Worm (Caenorhabditis elegans) whole organism, late embryonic: ENCODE data around the gene W01D2.6.
A peak's percentile ranks its signal among the peaks of the same experiment; 100 is the strongest.

ENCODE experiments used
- C08G9.2 ChIP-seq: sonication (generic microtip); optimal IDR thresholded peaks from 2 replicates; lab custom pipeline; 2016; ENCODE audit warnings: mild to moderate bottlenecking, missing genetic modification characterization, moderate library complexity, missing compliant biosample characterization
- ahr-1 ChIP-seq: sonication (generic microtip); optimal IDR thresholded peaks from 2 replicates; lab custom pipeline; 2016; ENCODE audit warnings: missing genetic modification characterization, missing compliant biosample characterization
- ceh-19 ChIP-seq: fragments of 200-800 bp; sonication (Bioruptor generic); optimal IDR thresholded peaks from 2 replicates; lab custom pipeline; 2018; ENCODE audit warnings: mild to moderate bottlenecking, missing genetic modification characterization, missing compliant biosample characterization
- ceh-2 ChIP-seq: sonication (generic microtip); optimal IDR thresholded peaks from 2 replicates; lab custom pipeline; 2016; ENCODE audit warnings: missing genotype, missing genetic modification characterization, missing compliant biosample characterization
- ceh-31 ChIP-seq: sonication (generic microtip); optimal IDR thresholded peaks from 2 replicates; lab custom pipeline; 2016; ENCODE audit warnings: missing genetic modification characterization, missing compliant biosample characterization
- ceh-34 ChIP-seq: sonication (generic microtip); optimal IDR thresholded peaks from 2 replicates; lab custom pipeline; 2016; ENCODE audit warnings: mild to moderate bottlenecking, missing genetic modification characterization, missing compliant biosample characterization
- ceh-48 ChIP-seq: sonication (generic microtip); optimal IDR thresholded peaks from 2 replicates; lab custom pipeline; 2016; ENCODE audit warnings: missing genetic modification characterization, inconsistent platforms, missing compliant biosample characterization
- che-1 ChIP-seq: sonication (generic microtip); optimal IDR thresholded peaks from 2 replicates; lab custom pipeline; 2016; ENCODE audit warnings: mild to moderate bottlenecking, missing genetic modification characterization, missing compliant biosample characterization
- elt-2 ChIP-seq: sonication (generic microtip); optimal IDR thresholded peaks from 2 replicates; lab custom pipeline; 2016; ENCODE audit warnings: missing genetic modification reagents, missing genetic modification characterization, missing compliant biosample characterization
- ets-4 ChIP-seq: sonication (generic microtip); optimal IDR thresholded peaks from 2 replicates; lab custom pipeline; 2016; ENCODE audit warnings: missing genetic modification characterization, missing compliant biosample characterization
- fkh-10 ChIP-seq: fragments of 150-350 bp; optimal IDR thresholded peaks from 2 replicates; lab custom pipeline; 2014; ENCODE audit warnings: missing biosample characterization, missing genetic modification reagents, missing genetic modification characterization
- hlh-8 ChIP-seq: sonication (generic microtip); optimal IDR thresholded peaks from 2 replicates; lab custom pipeline; 2016; ENCODE audit warnings: missing genotype, missing genetic modification characterization, missing compliant biosample characterization
- pha-2 ChIP-seq: sonication (generic microtip); optimal IDR thresholded peaks from 2 replicates; lab custom pipeline; 2017; ENCODE audit warnings: mild to moderate bottlenecking, missing genetic modification characterization, missing compliant biosample characterization
- ref-2 ChIP-seq: sonication (generic microtip); optimal IDR thresholded peaks from 2 replicates; lab custom pipeline; 2016; ENCODE audit warnings: missing genetic modification characterization, missing compliant biosample characterization
- sox-4 ChIP-seq: sonication (generic microtip); optimal IDR thresholded peaks from 2 replicates; lab custom pipeline; 2017; ENCODE audit warnings: mild to moderate bottlenecking, missing genetic modification characterization, inconsistent platforms, missing compliant biosample characterization
- tbx-2 ChIP-seq: sonication (generic microtip); optimal IDR thresholded peaks from 2 replicates; lab custom pipeline; 2016; ENCODE audit warnings: missing genetic modification characterization, missing compliant biosample characterization
- tbx-7 ChIP-seq: sonication (generic microtip); optimal IDR thresholded peaks from 2 replicates; lab custom pipeline; 2016; ENCODE audit warnings: missing genotype, missing genetic modification characterization, missing compliant biosample characterization
- unc-3 ChIP-seq, 2 experiments: fragments of 200-800 bp in 1 of 2; sonication (Bioruptor generic) in 1 of 2; sonication (generic microtip) in 1 of 2; conservative IDR thresholded peaks in 1 of 2; optimal IDR thresholded peaks in 1 of 2; 2 replicates each; pipeline versions ENCODE4 v1.3.6 to Lab custom; 2016 to 2022; ENCODE audit warnings: missing compliant biosample characterization in 2 of 2, missing genetic modification characterization in 2 of 2, missing genetic modification reagents in 1 of 2
- zip-5 ChIP-seq: sonication (generic microtip); optimal IDR thresholded peaks from 2 replicates; lab custom pipeline; 2016; ENCODE audit warnings: missing genetic modification characterization, missing compliant biosample characterization

Gene W01D2.6

DNA sequence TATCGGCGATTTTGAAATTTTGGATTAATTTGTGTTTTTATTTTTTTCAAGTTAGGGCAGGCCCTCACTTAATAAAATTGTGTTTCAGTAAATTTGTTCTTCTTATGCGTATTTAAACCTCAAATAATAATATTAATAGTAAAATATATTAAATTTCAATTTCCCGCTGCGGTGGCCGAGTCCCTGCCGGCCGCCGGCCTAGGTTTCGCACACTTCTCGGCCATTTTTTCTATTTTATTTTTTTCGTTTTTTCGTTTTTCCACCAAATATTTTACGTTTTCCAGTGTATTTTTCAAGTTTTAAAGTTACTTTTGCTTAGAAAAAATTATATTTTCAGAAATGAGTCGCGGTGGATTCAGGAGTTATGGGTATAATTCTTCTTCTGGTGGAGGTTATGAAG lies 48.1 kb downstream of the W01D2.6 start, which contains the start of gene rbm-28:
Gene rbm-28 (plus strand): TSS at position 338 of the 400 bp plus-strand sequence.
- TF ChIP-seq ceh-2 (tag; lab: Kevin White, UChicago), result peak; percentile 49
- no peak for TF ChIP-seq ahr-1
- TF ChIP-seq pha-2, result peak; percentile 24
- peak; percentile 66 for TF ChIP-seq hlh-8 (tag; lab: Kevin White, UChicago)
- TF ChIP-seq ceh-31 (tag; lab: Kevin White, UChicago), result peak; percentile 61
- TF ChIP-seq ceh-48 (tag; lab: Kevin White, UChicago), result no peak
- peak; percentile 37 for TF ChIP-seq C08G9.2
- peak; percentile 59 for TF ChIP-seq ets-4 (tag; lab: Kevin White, UChicago)
- peak; percentile 39 for TF ChIP-seq che-1
- TF ChIP-seq ref-2 (tag; lab: Kevin White, UChicago), result peak; percentile 19
- TF ChIP-seq fkh-10 (GFP tag; lab: Kevin White, UChicago), result no peak
- peak; percentile 1 for TF ChIP-seq ceh-19
- peak; percentile 44 for TF ChIP-seq tbx-7 (tag; lab: Kevin White, UChicago)
- TF ChIP-seq tbx-2 (tag; lab: Kevin White, UChicago), result peak; percentile 14
- TF ChIP-seq ceh-34 (tag; lab: Kevin White, UChicago), result no peak
- TF ChIP-seq elt-2 (tag; lab: Kevin White, UChicago), result peak; percentile 47
- TF ChIP-seq zip-5 (tag; lab: Kevin White, UChicago), result peak; percentile 49
- TF ChIP-seq unc-3 (GFP tag; conservative IDR thresholded peaks at IDR 0.05; lab: Robert Waterston, UW), result 0 out of 2 replicates have a peak, but pooled peaks have one; percentile 14
- TF ChIP-seq unc-3 (tag; optimal IDR thresholded peaks at IDR 0.05; lab: Kevin White, UChicago), result no peak
- TF ChIP-seq sox-4 (tag; lab: Kevin White, UChicago), result no peak
